Worm (Caenorhabditis elegans) whole organism, midembryonic: Measurements from ENCODE around the gene F36H9.5.

ENCODE experiments used
- T22C8.4 ChIP-seq: fragments of 200-800 bp; sonication (Bioruptor generic); IDR thresholded peaks from 2 replicates; pipeline ENCODE4 v1.3.6; 2022; ENCODE audit warnings: missing genetic modification characterization, missing compliant biosample characterization
- cog-1 ChIP-seq: sonication (generic microtip); optimal IDR thresholded peaks from 2 replicates; lab custom pipeline; 2016; ENCODE audit warnings: missing genetic modification characterization, missing compliant biosample characterization
- flt-1 ChIP-seq: fragments of 200-800 bp; sonication (Bioruptor generic); IDR thresholded peaks from 2 replicates; pipeline ENCODE4 v1.3.6; 2022; ENCODE audit warnings: missing genetic modification characterization, missing compliant biosample characterization
- klf-2 ChIP-seq: fragments of 200-800 bp; sonication (Bioruptor generic); conservative IDR thresholded peaks from 2 replicates; pipeline ENCODE4 v1.3.6; 2022; ENCODE audit warnings: missing genetic modification reagents, missing genetic modification characterization, missing compliant biosample characterization
- med-1 ChIP-seq: sonication (generic microtip); optimal IDR thresholded peaks from 2 replicates; lab custom pipeline; 2017; ENCODE audit warnings: missing genetic modification characterization, mild to moderate bottlenecking, missing compliant biosample characterization, antibody characterized with exemption, missing genetic modification reagents; ENCODE audit not compliant: insufficient read depth
- ref-1 ChIP-seq: fragments of 200-800 bp; sonication (Bioruptor generic); conservative IDR thresholded peaks from 2 replicates; pipeline ENCODE4 v1.3.6; 2022; ENCODE audit warnings: missing genetic modification reagents, missing genetic modification characterization, missing compliant biosample characterization
- tab-1 ChIP-seq: fragments of 200-800 bp; sonication (Bioruptor generic); IDR thresholded peaks from 2 replicates; pipeline ENCODE4 v1.3.6; 2022; ENCODE audit warnings: missing genetic modification characterization, missing compliant biosample characterization
- ztf-23 ChIP-seq: fragments of 200-800 bp; sonication (Bioruptor generic); IDR thresholded peaks from 2 replicates; pipeline ENCODE4 v1.3.6; 2022; ENCODE audit warnings: missing genetic modification reagents, missing genetic modification characterization, missing compliant biosample characterization
- ztf-29 ChIP-seq: fragments of 200-800 bp; sonication (Bioruptor generic); IDR thresholded peaks from 2 replicates; pipeline ENCODE4 v1.3.6; 2022; ENCODE audit warnings: missing genetic modification reagents, missing genetic modification characterization, missing compliant biosample characterization

DNA sequence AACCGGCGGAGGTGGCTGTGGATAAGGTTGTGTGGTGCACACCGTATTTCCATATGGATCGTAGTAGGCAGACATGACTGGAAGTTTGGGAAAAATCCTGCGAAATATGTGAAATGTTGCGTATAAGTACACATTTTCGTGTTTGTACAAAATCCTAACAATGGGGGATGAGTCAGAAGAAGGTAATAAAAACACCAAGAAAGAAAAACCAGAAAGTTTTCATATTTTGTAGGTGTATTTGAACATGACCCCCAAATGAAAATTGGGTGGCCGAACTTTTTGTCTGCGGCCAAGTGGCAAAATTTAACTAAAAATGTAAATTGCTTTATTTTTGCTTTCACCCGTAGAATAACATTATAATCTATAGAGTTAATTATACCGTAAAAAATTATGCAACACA lies 29.2 kb upstream of the F36H9.5 start, which contains the start of gene Y46H3A.4:
- TF ChIP-seq ztf-23 (GFP tag; lab: Robert Waterston, UW) (no peak), tab-1 (GFP tag; lab: Robert Waterston, UW) (no peak), T22C8.4 (GFP tag; lab: Robert Waterston, UW) (no peak), ref-1 (GFP tag; lab: Robert Waterston, UW) (no peak), flt-1 (GFP tag; lab: Robert Waterston, UW) (no peak), med-1 (GFP tag; lab: Kevin White, UChicago) (no peak), cog-1 (tag; lab: Kevin White, UChicago) (no peak), ztf-29 (GFP tag; lab: Robert Waterston, UW) (no peak), klf-2 (GFP tag; lab: Robert Waterston, UW) (no peak)
